Worm (Caenorhabditis elegans): ENCODE measurements around the gene H03E18.2.
"Not testable (repeated sequence)": the region's sequence is repeated elsewhere in the genome, so short reads cannot be mapped to it uniquely, and the experiment has no call there.

ce11 chrX:8538262-8538776 lies 18.0 kb upstream of the H03E18.2 start, which contains the start of the genes nspc-4 and nspc-5:
- TF ChIP-seq jun-1 (tag; optimal IDR thresholded peaks at IDR 0.05); lin-13 (GFP tag; optimal IDR thresholded peaks at IDR 0.05); nhr-10 (tag; optimal IDR thresholded peaks at IDR 0.05); zag-1 (tag; optimal IDR thresholded peaks at IDR 0.05); unc-39 (tag; optimal IDR thresholded peaks at IDR 0.05); nhr-25 (tag; optimal IDR thresholded peaks at IDR 0.05; ENCODE audit: borderline replicate concordance, insufficient read depth); daf-16 (GFP tag; optimal IDR thresholded peaks at IDR 0.05); daf-16 (tag; optimal IDR thresholded peaks at IDR 0.05): not testable (repeated sequence)
